Fruit fly (Drosophila melanogaster) whole organism, embryonic: ENCODE data around the gene mahe.

ENCODE experiments used
- CG10979 ChIP-seq: fragments of 200-800 bp; sonication (Bioruptor generic); optimal IDR thresholded peaks from 2 replicates; lab custom pipeline; 2018; ENCODE audit warnings: missing biosample characterization, mild to moderate bottlenecking, missing genetic modification characterization, moderate library complexity
- CG11695 ChIP-seq: fragments of 200-800 bp; sonication (Bioruptor generic); IDR thresholded peaks from 3 replicates; pipeline ENCODE4 v1.3.6; 2022; ENCODE audit warnings: missing biosample characterization, missing genetic modification characterization
- CG12071 ChIP-seq: fragments of 200-800 bp; sonication (Bioruptor generic); optimal IDR thresholded peaks from 3 replicates; lab custom pipeline; 2018; ENCODE audit warnings: missing biosample characterization, mild to moderate bottlenecking, missing genetic modification characterization
- CG14710 ChIP-seq: fragments of 200-800 bp; sonication (Bioruptor generic); optimal IDR thresholded peaks from 3 replicates; lab custom pipeline; 2019; ENCODE audit warnings: missing biosample characterization, mild to moderate bottlenecking, missing genetic modification characterization, moderate library complexity
- CG17328 ChIP-seq: fragments of 200-800 bp; sonication (Bioruptor generic); IDR thresholded peaks from 2 replicates; pipeline ENCODE4 v1.3.6; 2022; ENCODE audit warnings: missing biosample characterization, missing genetic modification characterization
- CG17361 ChIP-seq: fragments of 200-800 bp; sonication (Bioruptor generic); IDR thresholded peaks from 3 replicates; pipeline ENCODE4 v1.3.6; 2022; ENCODE audit warnings: missing biosample characterization, missing genetic modification characterization
- CG17612 ChIP-seq: fragments of 200-800 bp; sonication (Bioruptor generic); IDR thresholded peaks from 2 replicates; pipeline ENCODE4 v1.3.6; 2022; ENCODE audit warnings: missing biosample characterization, missing genetic modification characterization
- CG17912 ChIP-seq: fragments of 200-800 bp; sonication (Bioruptor generic); optimal IDR thresholded peaks from 2 replicates; lab custom pipeline; 2018; ENCODE audit warnings: missing biosample characterization, mild to moderate bottlenecking, missing genetic modification characterization
- CG18262 ChIP-seq: fragments of 200-800 bp; optimal IDR thresholded peaks from 3 replicates; lab custom pipeline; 2019; ENCODE audit warnings: missing biosample characterization, mild to moderate bottlenecking, missing genetic modification characterization, moderate library complexity
- CG1832 ChIP-seq: fragments of 200-800 bp; sonication (Bioruptor generic); optimal IDR thresholded peaks from 2 replicates; lab custom pipeline; 2017; ENCODE audit warnings: missing biosample characterization, mild to moderate bottlenecking, missing genetic modification characterization, inconsistent platforms
- CG2120 ChIP-seq: fragments of 200-800 bp; sonication (Bioruptor generic); optimal IDR thresholded peaks from 3 replicates; lab custom pipeline; 2016; ENCODE audit warnings: missing biosample characterization, missing genetic modification characterization
- CG3065 ChIP-seq: fragments of 200-800 bp; sonication (Bioruptor generic); optimal IDR thresholded peaks from 2 replicates; lab custom pipeline; 2016; ENCODE audit warnings: missing biosample characterization, missing genetic modification characterization
- CG33213 ChIP-seq: fragments of 200-800 bp; sonication (Bioruptor generic); optimal IDR thresholded peaks from 3 replicates; lab custom pipeline; 2016; ENCODE audit warnings: missing biosample characterization, missing genetic modification characterization
- CG42726 ChIP-seq: fragments of 200-800 bp; sonication (Bioruptor generic); IDR thresholded peaks from 2 replicates; pipeline ENCODE4 v1.3.6; 2022; ENCODE audit warnings: missing biosample characterization, missing genetic modification characterization; ENCODE audit not compliant: partially characterized antibody
- CG4730 ChIP-seq: fragments of 200-800 bp; sonication (Bioruptor generic); IDR thresholded peaks from 2 replicates; pipeline ENCODE4 v1.3.6; 2022; ENCODE audit warnings: missing biosample characterization, missing genetic modification characterization
- CG6689 ChIP-seq: fragments of 200-800 bp; sonication (Bioruptor generic); IDR thresholded peaks from 2 replicates; pipeline ENCODE4 v1.3.6; 2022; ENCODE audit warnings: missing biosample characterization, missing genetic modification characterization
- CG6791 ChIP-seq: fragments of 200-800 bp; sonication (Bioruptor generic); IDR thresholded peaks from 3 replicates; pipeline ENCODE4 v1.3.6; 2022; ENCODE audit warnings: missing biosample characterization, missing genetic modification characterization; ENCODE audit not compliant: partially characterized antibody
- CG6854 ChIP-seq: fragments of 200-800 bp; sonication (Bioruptor generic); optimal IDR thresholded peaks from 3 replicates; lab custom pipeline; 2017; ENCODE audit warnings: missing biosample characterization, mild to moderate bottlenecking, missing genetic modification characterization
- CG7357 ChIP-seq: fragments of 200-800 bp; sonication (Bioruptor generic); IDR thresholded peaks from 3 replicates; pipeline ENCODE4 v1.3.6; 2022; ENCODE audit warnings: missing biosample characterization, missing genetic modification characterization
- CG8944 ChIP-seq: fragments of 200-800 bp; sonication (Bioruptor generic); optimal IDR thresholded peaks from 3 replicates; lab custom pipeline; 2016; ENCODE audit warnings: missing biosample characterization, missing genetic modification characterization
- Camta ChIP-seq: fragments of 200-800 bp; sonication (Bioruptor generic); optimal IDR thresholded peaks from 2 replicates; lab custom pipeline; 2016; ENCODE audit warnings: missing biosample characterization, missing genetic modification characterization
- E2f2 ChIP-seq: fragments of 200-800 bp; sonication (Bioruptor generic); IDR thresholded peaks from 2 replicates; pipeline ENCODE4 v1.3.6; 2022; ENCODE audit warnings: missing biosample characterization, missing genetic modification characterization
- Gug ChIP-seq: fragments of 200-800 bp; sonication (Bioruptor generic); IDR thresholded peaks from 4 replicates; pipeline ENCODE4 v1.3.6; 2022; ENCODE audit warnings: missing biosample characterization, missing genetic modification characterization
- H15 ChIP-seq: fragments of 200-800 bp; sonication (Bioruptor generic); IDR thresholded peaks from 3 replicates; pipeline ENCODE4 v1.3.6; 2022; ENCODE audit warnings: missing biosample characterization, missing genetic modification characterization
- HLHmδ ChIP-seq: fragments of 200-800 bp; sonication (Bioruptor generic); optimal IDR thresholded peaks from 2 replicates; lab custom pipeline; 2018; ENCODE audit warnings: missing biosample characterization, mild to moderate bottlenecking, missing genetic modification characterization, moderate library complexity
- Kr ChIP-seq: fragments of 200-800 bp; sonication (Bioruptor generic); optimal IDR thresholded peaks from 2 replicates; lab custom pipeline; 2017; ENCODE audit warnings: missing biosample characterization, mild to moderate bottlenecking, missing genetic modification characterization
- MBD-R2 ChIP-seq: fragments of 200-800 bp; sonication (Bioruptor generic); IDR thresholded peaks from 2 replicates; pipeline ENCODE4 v1.3.6; 2022; ENCODE audit warnings: missing biosample characterization, missing genetic modification characterization
- MTF-1 ChIP-seq: fragments of 200-800 bp; sonication (Bioruptor generic); optimal IDR thresholded peaks from 2 replicates; lab custom pipeline; 2018; ENCODE audit warnings: missing biosample characterization, mild to moderate bottlenecking, missing genetic modification characterization, borderline replicate concordance
- Mad ChIP-seq: fragments of 200-800 bp; sonication (Bioruptor generic); optimal IDR thresholded peaks from 2 replicates; lab custom pipeline; 2016; ENCODE audit warnings: missing biosample characterization, missing genetic modification characterization
- Mrtf ChIP-seq: fragments of 200-800 bp; sonication (Bioruptor generic); IDR thresholded peaks from 3 replicates; pipeline ENCODE4 v1.3.6; 2022; ENCODE audit warnings: missing biosample characterization, missing genetic modification characterization
- NC2α ChIP-seq: fragments of 200-800 bp; sonication (Bioruptor generic); optimal IDR thresholded peaks from 2 replicates; lab custom pipeline; 2016; ENCODE audit warnings: missing biosample characterization, missing genetic modification characterization
- NK7.1 ChIP-seq: fragments of 200-800 bp; sonication (Bioruptor generic); optimal IDR thresholded peaks from 3 replicates; lab custom pipeline; 2016; ENCODE audit warnings: missing biosample characterization, missing genetic modification characterization
- Nf-YA ChIP-seq: fragments of 200-800 bp; sonication (Bioruptor generic); IDR thresholded peaks from 2 replicates; pipeline ENCODE4 v1.3.6; 2022; ENCODE audit warnings: missing biosample characterization, missing genetic modification characterization
- Opbp ChIP-seq: fragments of 200-800 bp; sonication (Bioruptor generic); IDR thresholded peaks from 3 replicates; pipeline ENCODE4 v1.3.6; 2022; ENCODE audit warnings: missing biosample characterization, missing genetic modification characterization; ENCODE audit not compliant: partially characterized antibody
- Pdp1 ChIP-seq, 2 experiments: fragments of 200-800 bp; sonication (Bioruptor generic); optimal IDR thresholded peaks; 3 replicates each; lab custom pipeline; 2016; ENCODE audit warnings: missing biosample characterization in 2 of 2, missing genetic modification characterization in 2 of 2, mild to moderate bottlenecking in 1 of 2, moderate library complexity in 1 of 2
- Sry-β ChIP-seq: fragments of 200-800 bp; sonication (Bioruptor generic); optimal IDR thresholded peaks from 2 replicates; lab custom pipeline; 2018; ENCODE audit warnings: missing biosample characterization, mild to moderate bottlenecking, missing genetic modification characterization, moderate library complexity
- az2 ChIP-seq: fragments of 200-800 bp; sonication (Bioruptor generic); optimal IDR thresholded peaks from 3 replicates; lab custom pipeline; 2016; ENCODE audit warnings: missing biosample characterization, missing genetic modification characterization
- bbx ChIP-seq: fragments of 200-800 bp; sonication (Bioruptor generic); IDR thresholded peaks from 2 replicates; pipeline ENCODE4 v1.3.6; 2022; ENCODE audit warnings: missing biosample characterization, missing genetic modification characterization; ENCODE audit not compliant: partially characterized antibody
- corto ChIP-seq: fragments of 200-800 bp; sonication (Bioruptor generic); optimal IDR thresholded peaks from 2 replicates; lab custom pipeline; 2016; ENCODE audit warnings: missing biosample characterization, mild to moderate bottlenecking, missing genetic modification characterization, moderate library complexity
- da ChIP-seq: fragments of 200-800 bp; sonication (Bioruptor generic); optimal IDR thresholded peaks from 2 replicates; lab custom pipeline; 2016; ENCODE audit warnings: missing biosample characterization, missing genetic modification characterization
- dati ChIP-seq: fragments of 200-800 bp; sonication (Bioruptor generic); IDR thresholded peaks from 2 replicates; pipeline ENCODE4 v1.3.6; 2022; ENCODE audit warnings: missing biosample characterization, missing genetic modification characterization
- kah ChIP-seq: fragments of 200-800 bp; sonication (Bioruptor generic); optimal IDR thresholded peaks from 2 replicates; lab custom pipeline; 2018; ENCODE audit warnings: missing biosample characterization, mild to moderate bottlenecking, missing genetic modification characterization
- pb ChIP-seq: fragments of 200-800 bp; sonication (Bioruptor generic); optimal IDR thresholded peaks from 3 replicates; lab custom pipeline; 2016; ENCODE audit warnings: missing biosample characterization, missing genetic modification characterization
- pum ChIP-seq: fragments of 200-800 bp; sonication (Bioruptor generic); optimal IDR thresholded peaks from 2 replicates; lab custom pipeline; 2016; ENCODE audit warnings: missing biosample characterization, missing genetic modification characterization
- repo ChIP-seq: fragments of 200-800 bp; sonication (Bioruptor generic); optimal IDR thresholded peaks from 2 replicates; lab custom pipeline; 2016; ENCODE audit warnings: missing biosample characterization, missing genetic modification characterization
- ro ChIP-seq: fragments of 200-800 bp; sonication (Bioruptor generic); IDR thresholded peaks from 2 replicates; pipeline ENCODE4 v1.3.6; 2022; ENCODE audit warnings: missing biosample characterization, missing genetic modification characterization
- row ChIP-seq: fragments of 200-800 bp; sonication (Bioruptor generic); IDR thresholded peaks from 3 replicates; pipeline ENCODE4 v1.3.6; 2022; ENCODE audit warnings: missing biosample characterization, missing genetic modification characterization
- slbo ChIP-seq: fragments of 200-800 bp; sonication (Bioruptor generic); IDR thresholded peaks from 2 replicates; pipeline ENCODE4 v1.3.6; 2022; ENCODE audit warnings: missing biosample characterization, missing genetic modification characterization
- so ChIP-seq: fragments of 200-800 bp; sonication (Bioruptor generic); IDR thresholded peaks from 3 replicates; pipeline ENCODE4 v1.3.6; 2022; ENCODE audit warnings: missing biosample characterization, missing genetic modification characterization
- zen ChIP-seq: fragments of 200-800 bp; sonication (Bioruptor generic); optimal IDR thresholded peaks from 3 replicates; lab custom pipeline; 2018; ENCODE audit warnings: missing biosample characterization, mild to moderate bottlenecking, missing genetic modification characterization, moderate library complexity

Gene mahe

DNA sequence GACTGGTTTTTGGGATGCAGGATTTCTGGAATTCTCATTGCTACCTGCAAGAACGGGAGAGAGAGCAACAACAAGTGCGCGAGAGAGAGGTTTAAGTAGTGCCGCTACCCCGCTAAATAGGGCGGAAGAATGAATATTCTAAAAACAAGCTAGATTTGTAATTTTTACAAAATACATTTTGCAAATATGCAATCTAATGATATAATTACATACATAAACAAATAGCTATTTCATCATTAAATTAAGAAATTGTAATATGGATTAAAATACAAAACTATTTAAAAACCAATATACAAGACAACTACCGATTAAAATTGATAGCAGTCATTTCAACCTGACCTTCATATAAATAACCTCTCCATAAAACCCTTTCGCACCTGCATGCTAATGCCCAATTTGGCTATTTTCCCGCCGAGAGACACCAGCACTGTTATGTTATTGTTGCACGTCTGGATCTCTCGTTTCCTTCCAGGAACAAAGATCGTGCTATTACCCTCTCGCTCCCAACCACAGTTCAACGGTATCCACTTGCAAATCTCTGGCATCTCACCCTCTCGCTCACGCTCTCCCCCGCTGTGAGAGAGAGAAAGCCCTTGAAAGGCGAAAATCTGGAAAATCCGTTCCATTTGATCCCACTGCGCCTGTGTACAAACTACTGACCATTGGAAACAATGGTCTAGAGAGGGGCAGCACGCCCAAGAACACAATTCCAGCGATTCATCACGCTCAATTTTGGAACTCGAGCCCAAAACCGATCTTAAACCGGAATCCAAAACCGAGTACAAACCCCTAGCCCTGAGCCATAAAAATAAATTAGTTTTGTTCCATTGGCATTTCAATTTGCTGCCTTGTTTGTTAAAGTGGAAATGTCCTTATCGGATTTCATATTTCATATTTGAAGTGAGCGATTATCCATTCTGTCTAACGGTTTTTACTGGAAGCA lies 39.3 kb downstream of the mahe start, which contains the start of gene Nek2 (continued):
- no peak for TF ChIP-seq kah (GFP tag; lab: Kevin White, UChicago)
- no peak for TF ChIP-seq repo (GFP tag; lab: Kevin White, UChicago)
- no peak for TF ChIP-seq CG17361 (GFP tag; lab: Robert Waterston, UW)
- TF ChIP-seq ro (GFP tag; lab: Robert Waterston, UW): no peak
- no peak for TF ChIP-seq bbx (GFP tag; lab: Robert Waterston, UW)
- no peak for TF ChIP-seq Mrtf
- TF ChIP-seq CG17328 (GFP tag; lab: Robert Waterston, UW): no peak
- TF ChIP-seq zen (tag; lab: Kevin White, UChicago): peak; percentile 31
- TF ChIP-seq Kr (GFP tag; lab: Kevin White, UChicago): peak; percentile 97
- no peak for TF ChIP-seq CG2120 (GFP tag; lab: Kevin White, UChicago)
- no peak for TF ChIP-seq NC2α (GFP tag; lab: Kevin White, UChicago)
- TF ChIP-seq CG10979 (tag; lab: Kevin White, UChicago): no peak
- no peak for TF ChIP-seq E2f2 (GFP tag; lab: Robert Waterston, UW)
- TF ChIP-seq dati (GFP tag; lab: Robert Waterston, UW): no peak
- TF ChIP-seq Sry-β (GFP tag; lab: Kevin White, UChicago): peak; percentile 89
- no peak for TF ChIP-seq CG33213 (GFP tag; lab: Kevin White, UChicago)
- TF ChIP-seq CG6791 (GFP tag; lab: Robert Waterston, UW): no peak
- no peak for TF ChIP-seq H15 (GFP tag; lab: Robert Waterston, UW)
- no peak for TF ChIP-seq Mad (GFP tag; lab: Kevin White, UChicago)
- no peak for TF ChIP-seq CG42726 (GFP tag; lab: Robert Waterston, UW)
- TF ChIP-seq HLHmδ (GFP tag; lab: Kevin White, UChicago): peak; percentile 4
- TF ChIP-seq MTF-1: no peak
- no peak for TF ChIP-seq CG3065 (GFP tag; lab: Kevin White, UChicago)
- no peak for TF ChIP-seq CG4730 (GFP tag; lab: Robert Waterston, UW)
- TF ChIP-seq CG17612 (GFP tag; lab: Robert Waterston, UW): no peak
- TF ChIP-seq Opbp: no peak
- no peak for TF ChIP-seq CG11695
- TF ChIP-seq Camta (GFP tag; lab: Kevin White, UChicago): no peak
- TF ChIP-seq CG14710 (tag; lab: Kevin White, UChicago): peak; percentile 18
- no peak for TF ChIP-seq Nf-YA (GFP tag; lab: Robert Waterston, UW)
- TF ChIP-seq CG18262 (tag; lab: Kevin White, UChicago): peak; percentile 8
- no peak for TF ChIP-seq CG8944 (GFP tag; lab: Kevin White, UChicago)
- no peak for TF ChIP-seq pb (GFP tag; lab: Kevin White, UChicago)
- no peak for TF ChIP-seq so (GFP tag; lab: Robert Waterston, UW)
- no peak for TF ChIP-seq corto (GFP tag; lab: Kevin White, UChicago)
- no peak for TF ChIP-seq CG7357
- no peak for TF ChIP-seq CG12071 (GFP tag; lab: Kevin White, UChicago)
- no peak for TF ChIP-seq az2 (GFP tag; lab: Kevin White, UChicago)
- TF ChIP-seq CG1832 (GFP tag; lab: Kevin White, UChicago): peak; percentile 67
- no peak for TF ChIP-seq da
- TF ChIP-seq pum (GFP tag; lab: Kevin White, UChicago): no peak
- peak; percentile 67 for TF ChIP-seq row (GFP tag; lab: Robert Waterston, UW)
- TF ChIP-seq CG17912 (GFP tag; lab: Kevin White, UChicago): no peak
- TF ChIP-seq Pdp1 (GFP tag; optimal IDR thresholded peaks at IDR 0.05; lab: Kevin White, UChicago): no peak
- no peak for TF ChIP-seq CG6854 (GFP tag; lab: Kevin White, UChicago)
- TF ChIP-seq NK7.1 (GFP tag; lab: Kevin White, UChicago): no peak
- TF ChIP-seq CG6689 (GFP tag; lab: Robert Waterston, UW): no peak
- TF ChIP-seq slbo (GFP tag; lab: Robert Waterston, UW): no peak
- no peak for TF ChIP-seq MBD-R2 (GFP tag; lab: Robert Waterston, UW)
- TF ChIP-seq Gug (GFP tag; lab: Robert Waterston, UW): no peak
